Worm (Caenorhabditis elegans): ENCODE measurements around the gene F26C11.3.

F26C11.3 gene

ce11 chrII:9891823-9892222 is 23.1 kb downstream of the F26C11.3 start (continued):
- TF ChIP-seq ZK337.2 (GFP tag; IDR thresholded peaks at IDR 0.05) (no peak), fkh-10 (GFP tag; optimal IDR thresholded peaks at IDR 0.05) (no peak), dpl-1 (GFP tag; optimal IDR thresholded peaks at IDR 0.05) (no peak), spr-1 (tag; optimal IDR thresholded peaks at IDR 0.05) (no peak), T26A8.4 (GFP tag; IDR thresholded peaks at IDR 0.05) (no peak), daf-19 (GFP tag; conservative IDR thresholded peaks at IDR 0.05) (no peak), pqm-1 (tag; optimal IDR thresholded peaks at IDR 0.05) (peak; percentile 72), Y5F2A.4 (GFP tag; optimal IDR thresholded peaks at IDR 0.05) (no peak), hif-1 (tag; optimal IDR thresholded peaks at IDR 0.05) (no peak), daf-16 (GFP tag; optimal IDR thresholded peaks at IDR 0.05) (no peak), daf-16 (tag; optimal IDR thresholded peaks at IDR 0.05) (peak; percentile 53), nhr-28 (tag; optimal IDR thresholded peaks at IDR 0.05) (peak; percentile 62), daf-12 (tag; optimal IDR thresholded peaks at IDR 0.05) (no peak), Y105C5A.15 (GFP tag; IDR thresholded peaks at IDR 0.05) (no peak), nhr-76 (tag; optimal IDR thresholded peaks at IDR 0.05) (no peak), jun-1 (tag; optimal IDR thresholded peaks at IDR 0.05) (no peak), dve-1 (tag; optimal IDR thresholded peaks at IDR 0.05; ENCODE audit: insufficient read depth) (peak; percentile 66), nhr-10 (tag; optimal IDR thresholded peaks at IDR 0.05) (no peak), ceh-20 (GFP tag; IDR thresholded peaks at IDR 0.05) (0 out of 2 replicates have a peak, but pooled peaks have one; percentile 11), snpc-4 (tag; optimal IDR thresholded peaks at IDR 0.05) (no peak), zfp-3 (GFP tag; conservative IDR thresholded peaks at IDR 0.05) (no peak), cey-2 (tag; optimal IDR thresholded peaks at IDR 0.05; ENCODE audit: borderline replicate concordance, insufficient read depth) (no peak), nhr-11 (tag; optimal IDR thresholded peaks at IDR 0.05) (no peak), mep-1 (tag; optimal IDR thresholded peaks at IDR 0.05) (no peak), tra-1 (GFP tag; IDR thresholded peaks at IDR 0.05) (peak; percentile 79), spr-3 (GFP tag; optimal IDR thresholded peaks at IDR 0.05) (no peak), lin-1 (GFP tag; IDR thresholded peaks at IDR 0.05) (0 out of 2 replicates have a peak, but pooled peaks have one; percentile 41), mxl-3 (GFP tag; optimal IDR thresholded peaks at IDR 0.05) (no peak), skn-1 (tag; optimal IDR thresholded peaks at IDR 0.05) (no peak), ztf-11 (tag; optimal IDR thresholded peaks at IDR 0.05) (no peak), madf-9 (GFP tag; conservative IDR thresholded peaks at IDR 0.05) (no peak), mdt-29 (GFP tag; IDR thresholded peaks at IDR 0.05) (no peak)

DNA sequence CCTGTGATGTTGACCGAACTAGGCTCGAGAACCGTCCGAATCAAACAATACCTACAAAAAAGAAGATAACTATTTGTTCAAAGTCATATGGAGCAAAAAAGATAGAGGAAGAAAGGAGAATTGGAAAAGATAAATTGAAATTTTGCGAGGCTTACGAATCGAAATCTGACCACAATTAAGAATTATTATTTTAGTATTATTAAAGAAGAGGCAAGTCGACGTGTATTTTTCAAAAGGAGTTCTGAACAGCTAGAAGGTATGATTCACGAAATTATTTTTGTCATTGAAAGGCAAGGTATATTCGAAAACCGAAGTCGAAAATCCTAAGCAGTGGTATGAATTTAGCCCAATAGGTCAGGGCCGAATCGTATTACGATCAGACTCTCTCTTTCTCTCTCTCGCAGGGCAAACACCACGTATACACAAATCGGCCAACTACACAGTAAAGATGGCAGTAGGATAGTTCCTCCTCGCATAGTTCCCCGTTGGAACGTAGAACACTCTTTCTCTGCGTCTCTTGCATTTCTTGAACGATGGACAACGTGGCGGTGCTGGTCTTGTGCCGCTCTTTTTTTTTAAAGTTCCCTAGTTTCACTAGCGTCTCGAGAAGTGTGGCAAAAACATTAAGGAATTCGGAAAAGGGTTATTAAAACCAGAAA is 23.7 kb downstream of the F26C11.3 start, which contains the start of gene vgln-1:
Gene vgln-1, minus strand, starts transcription at position 51 of the 659 bp plus-strand sequence.
- no peak for TF ChIP-seq ztf-11 (tag; optimal IDR thresholded peaks at IDR 0.05)
- TF ChIP-seq mes-2 (tag; optimal IDR thresholded peaks at IDR 0.05; ENCODE audit: poor library complexity, severe bottlenecking) = peak; percentile 31
- no peak for TF ChIP-seq vab-7 (GFP tag; IDR thresholded peaks at IDR 0.05)
- no peak for TF ChIP-seq ceh-62 (tag; optimal IDR thresholded peaks at IDR 0.05)
- 0 out of 2 replicates have a peak, but pooled peaks have one; percentile 37 for TF ChIP-seq Y105C5A.15 (GFP tag; IDR thresholded peaks at IDR 0.05)
- TF ChIP-seq F37D6.2 (tag; optimal IDR thresholded peaks at IDR 0.05) = no peak
- TF ChIP-seq unc-62 (GFP tag; optimal IDR thresholded peaks at IDR 0.05 in 1 of 2) = peak in 1 of 2 experiments; percentile 60
- no peak for TF ChIP-seq unc-62 (tag; optimal IDR thresholded peaks at IDR 0.05)
- TF ChIP-seq nhr-42 (GFP tag; IDR thresholded peaks at IDR 0.05) = no peak
- peak; percentile 16 for TF ChIP-seq dpl-1 (GFP tag; optimal IDR thresholded peaks at IDR 0.05)
- no peak for TF ChIP-seq spr-3 (GFP tag; optimal IDR thresholded peaks at IDR 0.05)
- TF ChIP-seq spr-1 (tag; optimal IDR thresholded peaks at IDR 0.05) = no peak
- TF ChIP-seq tag-97 (GFP tag; IDR thresholded peaks at IDR 0.05) = no peak
- no peak for TF ChIP-seq daf-19 (GFP tag; conservative IDR thresholded peaks at IDR 0.05)
- no peak for TF ChIP-seq zfp-2 (tag; optimal IDR thresholded peaks at IDR 0.05)
- TF ChIP-seq F10B5.3 (tag; optimal IDR thresholded peaks at IDR 0.05) = no peak
- no peak for TF ChIP-seq dmd-9 (GFP tag; IDR thresholded peaks at IDR 0.05)
- TF ChIP-seq lir-3 (tag; optimal IDR thresholded peaks at IDR 0.05) = no peak
- no peak for TF ChIP-seq ceh-28 (tag; optimal IDR thresholded peaks at IDR 0.05)
- TF ChIP-seq lin-38 (GFP tag; IDR thresholded peaks at IDR 0.05) = no peak
- no peak for TF ChIP-seq hlh-11 (tag; optimal IDR thresholded peaks at IDR 0.05)
- TF ChIP-seq nhr-48 (tag; optimal IDR thresholded peaks at IDR 0.05) = no peak
- TF ChIP-seq ztf-7 (tag; optimal IDR thresholded peaks at IDR 0.05) = no peak
- no peak for TF ChIP-seq R02D3.7 (tag; optimal IDR thresholded peaks at IDR 0.05)
- TF ChIP-seq egl-43 (GFP tag; IDR thresholded peaks at IDR 0.05) = 0 out of 2 replicates have a peak, but pooled peaks have one; percentile 10

Measured in whole organism, L4 larva.